Worm (Caenorhabditis elegans) whole organism, mixed stage, embryonic: Measurements from ENCODE around the gene srp-7.

Experiments
- bed-3 ChIP-seq: fragments of 200-800 bp; sonication (Bioruptor generic); optimal IDR thresholded peaks from 3 replicates; lab custom pipeline; 2018; ENCODE audit warnings: mild to moderate bottlenecking, missing genetic modification characterization, moderate library complexity, missing compliant biosample characterization
- blmp-1 ChIP-seq: fragments of 150-350 bp; optimal IDR thresholded peaks from 2 replicates; lab custom pipeline; 2014; ENCODE audit warnings: missing biosample characterization, missing genetic modification characterization
- ceh-39 ChIP-seq: fragments of 150-350 bp; optimal IDR thresholded peaks from 2 replicates; lab custom pipeline; 2014; ENCODE audit warnings: missing biosample characterization, missing genetic modification characterization
- ceh-43 ChIP-seq: fragments of 200-800 bp; sonication (Bioruptor generic); optimal IDR thresholded peaks from 2 replicates; lab custom pipeline; 2018; ENCODE audit warnings: mild to moderate bottlenecking, missing genetic modification characterization, moderate library complexity, missing compliant biosample characterization
- ceh-83 ChIP-seq: fragments of 200-800 bp; sonication (Bioruptor generic); optimal IDR thresholded peaks from 2 replicates; lab custom pipeline; 2018; ENCODE audit warnings: mild to moderate bottlenecking, missing genetic modification characterization, missing compliant biosample characterization
- cnd-1 ChIP-seq: fragments of 200-800 bp; sonication (Bioruptor generic); optimal IDR thresholded peaks from 2 replicates; lab custom pipeline; 2018; ENCODE audit warnings: mild to moderate bottlenecking, missing genetic modification characterization, missing compliant biosample characterization
- drap-1 ChIP-seq: fragments of 200-800 bp; sonication (Bioruptor generic); optimal IDR thresholded peaks from 3 replicates; lab custom pipeline; 2018; ENCODE audit warnings: mild to moderate bottlenecking, missing genetic modification characterization, missing compliant biosample characterization
- elt-1 ChIP-seq: sonication (generic microtip); optimal IDR thresholded peaks from 2 replicates; lab custom pipeline; 2017; ENCODE audit warnings: missing genetic modification characterization, mild to moderate bottlenecking, missing compliant biosample characterization, antibody characterized with exemption, moderate library complexity, borderline replicate concordance; ENCODE audit not compliant: insufficient read depth
- elt-3 ChIP-seq: fragments of 150-350 bp; optimal IDR thresholded peaks from 2 replicates; lab custom pipeline; 2014; ENCODE audit warnings: missing biosample characterization, missing genetic modification characterization
- flh-1 ChIP-seq: fragments of 200-800 bp; sonication (Bioruptor generic); optimal IDR thresholded peaks from 2 replicates; lab custom pipeline; 2018; ENCODE audit warnings: mild to moderate bottlenecking, missing genetic modification characterization, moderate library complexity, missing compliant biosample characterization
- ham-2 ChIP-seq: fragments of 200-800 bp; sonication (Bioruptor generic); optimal IDR thresholded peaks from 2 replicates; lab custom pipeline; 2018; ENCODE audit warnings: mild to moderate bottlenecking, missing genetic modification characterization, missing compliant biosample characterization
- hlh-1 ChIP-seq: fragments of 150-350 bp; optimal IDR thresholded peaks from 2 replicates; lab custom pipeline; 2014; ENCODE audit warnings: missing biosample characterization, missing genetic modification reagents, missing genetic modification characterization
- lin-13 ChIP-seq: fragments of 150-350 bp; optimal IDR thresholded peaks from 2 replicates; lab custom pipeline; 2014; ENCODE audit warnings: missing biosample characterization, missing genetic modification characterization
- lin-32 ChIP-seq: fragments of 200-800 bp; sonication (Bioruptor generic); optimal IDR thresholded peaks from 2 replicates; lab custom pipeline; 2018; ENCODE audit warnings: mild to moderate bottlenecking, missing genetic modification characterization, missing compliant biosample characterization
- lsy-2 ChIP-seq: fragments of 150-350 bp; optimal IDR thresholded peaks from 2 replicates; lab custom pipeline; 2014; ENCODE audit warnings: missing biosample characterization, missing genetic modification characterization
- mab-5 ChIP-seq: fragments of 150-350 bp; optimal IDR thresholded peaks from 2 replicates; lab custom pipeline; 2014; ENCODE audit warnings: missing biosample characterization, missing genetic modification characterization
- mep-1 ChIP-seq: fragments of 150-350 bp; optimal IDR thresholded peaks from 2 replicates; lab custom pipeline; 2017; ENCODE audit warnings: missing biosample characterization, missing genetic modification reagents, missing genetic modification characterization, inconsistent platforms
- mls-2 ChIP-seq: sonication (generic microtip); optimal IDR thresholded peaks from 2 replicates; lab custom pipeline; 2016; ENCODE audit warnings: mild to moderate bottlenecking, missing genetic modification characterization, moderate library complexity, missing compliant biosample characterization
- nhr-12 ChIP-seq: fragments of 150-350 bp; optimal IDR thresholded peaks from 2 replicates; lab custom pipeline; 2014; ENCODE audit warnings: missing biosample characterization, missing genetic modification characterization
- nhr-237 ChIP-seq: fragments of 150-350 bp; optimal IDR thresholded peaks from 2 replicates; lab custom pipeline; 2014; ENCODE audit warnings: missing biosample characterization, missing genetic modification characterization
- nhr-28 ChIP-seq: fragments of 150-350 bp; optimal IDR thresholded peaks from 2 replicates; lab custom pipeline; 2014; ENCODE audit warnings: missing biosample characterization, missing genetic modification characterization
- nhr-76 ChIP-seq: sonication (generic microtip); optimal IDR thresholded peaks from 2 replicates; lab custom pipeline; 2017; ENCODE audit warnings: missing biosample characterization, missing genetic modification characterization
- pha-4 ChIP-seq: fragments of 150-350 bp; optimal IDR thresholded peaks from 2 replicates; lab custom pipeline; 2018; ENCODE audit warnings: missing biosample characterization, missing genetic modification reagents, missing genetic modification characterization
- sem-2 ChIP-seq: fragments of 200-800 bp; sonication (Bioruptor generic); optimal IDR thresholded peaks from 2 replicates; lab custom pipeline; 2018; ENCODE audit warnings: mild to moderate bottlenecking, missing genetic modification characterization, missing compliant biosample characterization
- snpc-4 ChIP-seq: fragments of 150-350 bp; optimal IDR thresholded peaks from 2 replicates; lab custom pipeline; 2014; ENCODE audit warnings: missing biosample characterization, missing genetic modification characterization
- sptf-1 ChIP-seq: sonication (generic microtip); optimal IDR thresholded peaks from 2 replicates; lab custom pipeline; 2017; ENCODE audit warnings: mild to moderate bottlenecking, missing genetic modification characterization, moderate library complexity, missing compliant biosample characterization
- tbx-8 ChIP-seq: fragments of 200-800 bp; sonication (Bioruptor generic); optimal IDR thresholded peaks from 2 replicates; lab custom pipeline; 2018; ENCODE audit warnings: mild to moderate bottlenecking, missing genetic modification characterization, moderate library complexity, missing compliant biosample characterization
- unc-120 ChIP-seq: sonication (generic microtip); optimal IDR thresholded peaks from 2 replicates; lab custom pipeline; 2017; ENCODE audit warnings: missing genetic modification characterization, missing compliant biosample characterization; ENCODE audit not compliant: poor library complexity, severe bottlenecking
- unc-39 ChIP-seq: fragments of 150-350 bp; optimal IDR thresholded peaks from 2 replicates; lab custom pipeline; 2014; ENCODE audit warnings: missing biosample characterization, missing genetic modification characterization
- unc-62 ChIP-seq: fragments of 150-350 bp; optimal IDR thresholded peaks from 2 replicates; lab custom pipeline; 2014; ENCODE audit warnings: missing biosample characterization, missing genetic modification reagents, missing genetic modification characterization
- zip-8 ChIP-seq: fragments of 150-350 bp; optimal IDR thresholded peaks from 2 replicates; lab custom pipeline; 2014; ENCODE audit warnings: missing biosample characterization, missing genetic modification characterization
- ztf-11 ChIP-seq: fragments of 150-350 bp; optimal IDR thresholded peaks from 2 replicates; lab custom pipeline; 2014; ENCODE audit warnings: missing biosample characterization, missing genetic modification characterization

The srp-7 gene

ce11 chrV:8185737-8186136, 6.8 kb downstream of the srp-7 start, which contains the start of gene F20D6.2:
Gene F20D6.2 (plus strand): TSS chrV:8186037.
- no peak for TF ChIP-seq cnd-1 (tag; lab: Kevin White, UChicago)
- TF ChIP-seq elt-3 (tag; lab: Kevin White, UChicago), result no peak
- TF ChIP-seq nhr-76 (tag; lab: Kevin White, UChicago), result no peak
- TF ChIP-seq lin-13 (tag; lab: Kevin White, UChicago), result no peak
- no peak for TF ChIP-seq sem-2 (GFP tag; lab: Kevin White, UChicago)
- no peak for TF ChIP-seq elt-1 (tag; lab: Kevin White, UChicago)
- TF ChIP-seq pha-4, result no peak
- no peak for TF ChIP-seq hlh-1 (tag; lab: Kevin White, UChicago)
- TF ChIP-seq zip-8 (tag; lab: Kevin White, UChicago), result no peak
- TF ChIP-seq flh-1 (GFP tag; lab: Kevin White, UChicago), result no peak
- TF ChIP-seq lin-32 (GFP tag; lab: Kevin White, UChicago), result no peak
- TF ChIP-seq ceh-43 (GFP tag; lab: Kevin White, UChicago), result no peak
- no peak for TF ChIP-seq nhr-12 (tag; lab: Kevin White, UChicago)

- TF ChIP-seq unc-62 (GFP tag; lab: Kevin White, UChicago) (no peak), ceh-39 (tag; lab: Kevin White, UChicago) (no peak), ztf-11 (no peak), lsy-2 (tag; lab: Kevin White, UChicago) (no peak), nhr-237 (no peak), cnd-1 (tag; lab: Kevin White, UChicago) (no peak), pha-4 (no peak), lin-32 (GFP tag; lab: Kevin White, UChicago) (no peak), ceh-43 (GFP tag; lab: Kevin White, UChicago) (no peak), mab-5 (tag; lab: Kevin White, UChicago) (no peak), bed-3 (no peak), sem-2 (GFP tag; lab: Kevin White, UChicago) (no peak), nhr-76 (tag; lab: Kevin White, UChicago) (no peak), unc-39 (tag; lab: Kevin White, UChicago) (no peak), lin-13 (tag; lab: Kevin White, UChicago) (no peak), nhr-28 (tag; lab: Kevin White, UChicago) (no peak), hlh-1 (tag; lab: Kevin White, UChicago) (no peak), sptf-1 (tag; lab: Kevin White, UChicago) (no peak), elt-3 (tag; lab: Kevin White, UChicago) (no peak), mls-2 (no peak)
- TF ChIP-seq, all 35 proteins: peak for 0
These were observed 9.5 kb downstream of the srp-7 start, which contains the start of gene F20D6.15 for ce11 chrV:8188421-8188820. Gene F20D6.15 (minus strand): TSS chrV:8188467.

- TF ChIP-seq hlh-1 (tag; lab: Kevin White, UChicago) (no peak), flh-1 (GFP tag; lab: Kevin White, UChicago) (no peak), ztf-11 (no peak), ceh-39 (tag; lab: Kevin White, UChicago) (no peak), blmp-1 (tag; lab: Kevin White, UChicago) (no peak), unc-39 (tag; lab: Kevin White, UChicago) (no peak)
These were observed 11.1 kb downstream of the srp-7 start, which contains the start of gene F20D6.12 for ce11 chrV:8190016-8190415. Gene F20D6.12 (minus strand): TSS chrV:8190116.

ce11 chrV:8190430-8190829, 11.5 kb downstream of the srp-7 start, which contains the start of gene F20D6.1:
Gene F20D6.1 (plus strand): TSS chrV:8190730.
- no peak for TF ChIP-seq pha-4

- TF ChIP-seq snpc-4 (tag; lab: Kevin White, UChicago), result no peak
- TF ChIP-seq unc-39 (tag; lab: Kevin White, UChicago), result no peak
- TF ChIP-seq mep-1 (tag; lab: Kevin White, UChicago), result no peak
- TF ChIP-seq bed-3, result no peak
- no peak for TF ChIP-seq elt-1 (tag; lab: Kevin White, UChicago)
- no peak for TF ChIP-seq nhr-28 (tag; lab: Kevin White, UChicago)
- TF ChIP-seq nhr-237, result no peak
- no peak for TF ChIP-seq flh-1 (GFP tag; lab: Kevin White, UChicago)
- TF ChIP-seq nhr-76 (tag; lab: Kevin White, UChicago), result no peak
- no peak for TF ChIP-seq pha-4
- no peak for TF ChIP-seq blmp-1 (tag; lab: Kevin White, UChicago)
- no peak for TF ChIP-seq lin-13 (tag; lab: Kevin White, UChicago)
- TF ChIP-seq ceh-83, result no peak
- no peak for TF ChIP-seq ceh-43 (GFP tag; lab: Kevin White, UChicago)
- peak; percentile 77 for TF ChIP-seq unc-62 (GFP tag; lab: Kevin White, UChicago)
- TF ChIP-seq hlh-1 (tag; lab: Kevin White, UChicago), result peak; percentile 91
- no peak for TF ChIP-seq sptf-1 (tag; lab: Kevin White, UChicago)
- no peak for TF ChIP-seq tbx-8 (GFP tag; lab: Kevin White, UChicago)
- no peak for TF ChIP-seq lsy-2 (tag; lab: Kevin White, UChicago)
- no peak for TF ChIP-seq ceh-39 (tag; lab: Kevin White, UChicago)
- peak; percentile 62 for TF ChIP-seq unc-120
- TF ChIP-seq lin-32 (GFP tag; lab: Kevin White, UChicago), result no peak
- TF ChIP-seq drap-1 (GFP tag; lab: Kevin White, UChicago), result no peak
- no peak for TF ChIP-seq ham-2
These were observed 17.0 kb downstream of the srp-7 start, which contains the start of gene F20D6.10 for ce11 chrV:8195889-8196418. Gene F20D6.10 (minus strand): TSS chrV:8195939.
